Fruit fly (Drosophila melanogaster): ENCODE data around the gene CG46458.

DNA sequence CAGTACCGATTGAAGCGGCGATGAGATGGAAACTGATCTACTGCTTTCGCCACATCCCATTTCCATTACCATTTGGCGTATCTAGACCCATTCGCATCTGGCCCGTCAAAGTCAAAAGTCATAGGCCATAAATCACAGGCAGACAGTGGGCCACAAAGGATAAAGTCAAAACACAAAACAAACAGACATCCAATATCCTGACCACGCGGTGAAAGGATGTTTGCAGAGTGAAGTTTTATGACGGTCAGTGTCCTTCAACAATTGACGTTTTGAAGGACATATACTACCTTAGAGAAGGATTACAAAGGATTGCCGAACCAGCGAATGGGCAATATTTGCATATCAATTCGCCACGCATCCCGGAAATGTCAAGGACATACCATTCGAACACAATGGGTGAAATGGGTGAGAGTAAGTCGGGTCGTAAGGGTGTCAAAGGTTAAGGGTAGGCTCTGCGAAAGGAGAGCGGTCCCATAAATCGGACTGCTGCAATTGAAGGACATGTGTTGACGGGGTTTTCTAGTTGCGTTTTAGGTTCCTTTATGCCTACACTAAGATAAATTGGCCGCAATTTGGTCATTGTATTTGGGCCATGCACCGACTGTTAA, 72.9 kb downstream of the CG46458 start:
- no peak for TF ChIP-seq psq (optimal IDR thresholded peaks at IDR 0.05)
- no peak for TF ChIP-seq Myc (optimal IDR thresholded peaks at IDR 0.05)
- no peak for TF ChIP-seq insv (optimal IDR thresholded peaks at IDR 0.05)
- no peak for TF ChIP-seq Sin3A (optimal IDR thresholded peaks at IDR 0.05)
- TF ChIP-seq h (optimal IDR thresholded peaks at IDR 0.05) = no peak
- TF ChIP-seq ttk (optimal IDR thresholded peaks at IDR 0.05) = no peak
